Worm (Caenorhabditis elegans) whole organism, mixed stage, embryonic: Measurements from ENCODE around the gene T07A9.14.

Experiments used
- M03D4.4 ChIP-seq: sonication (generic microtip); optimal IDR thresholded peaks from 2 replicates; lab custom pipeline; 2017; ENCODE audit warnings: mild to moderate bottlenecking, missing genetic modification characterization, missing compliant biosample characterization
- bed-3 ChIP-seq: fragments of 200-800 bp; sonication (Bioruptor generic); optimal IDR thresholded peaks from 3 replicates; lab custom pipeline; 2018; ENCODE audit warnings: mild to moderate bottlenecking, missing genetic modification characterization, moderate library complexity, missing compliant biosample characterization
- blmp-1 ChIP-seq: fragments of 150-350 bp; optimal IDR thresholded peaks from 2 replicates; lab custom pipeline; 2014; ENCODE audit warnings: missing biosample characterization, missing genetic modification characterization
- ceh-39 ChIP-seq: fragments of 150-350 bp; optimal IDR thresholded peaks from 2 replicates; lab custom pipeline; 2014; ENCODE audit warnings: missing biosample characterization, missing genetic modification characterization
- ceh-43 ChIP-seq: fragments of 200-800 bp; sonication (Bioruptor generic); optimal IDR thresholded peaks from 2 replicates; lab custom pipeline; 2018; ENCODE audit warnings: mild to moderate bottlenecking, missing genetic modification characterization, moderate library complexity, missing compliant biosample characterization
- ceh-83 ChIP-seq: fragments of 200-800 bp; sonication (Bioruptor generic); optimal IDR thresholded peaks from 2 replicates; lab custom pipeline; 2018; ENCODE audit warnings: mild to moderate bottlenecking, missing genetic modification characterization, missing compliant biosample characterization
- ces-1 ChIP-seq: fragments of 150-350 bp; optimal IDR thresholded peaks from 2 replicates; lab custom pipeline; 2014; ENCODE audit warnings: missing biosample characterization, missing genetic modification reagents, missing genetic modification characterization
- cnd-1 ChIP-seq: fragments of 200-800 bp; sonication (Bioruptor generic); optimal IDR thresholded peaks from 2 replicates; lab custom pipeline; 2018; ENCODE audit warnings: mild to moderate bottlenecking, missing genetic modification characterization, missing compliant biosample characterization
- drap-1 ChIP-seq: fragments of 200-800 bp; sonication (Bioruptor generic); optimal IDR thresholded peaks from 3 replicates; lab custom pipeline; 2018; ENCODE audit warnings: mild to moderate bottlenecking, missing genetic modification characterization, missing compliant biosample characterization
- elt-3 ChIP-seq: fragments of 150-350 bp; optimal IDR thresholded peaks from 2 replicates; lab custom pipeline; 2014; ENCODE audit warnings: missing biosample characterization, missing genetic modification characterization
- flh-1 ChIP-seq: fragments of 200-800 bp; sonication (Bioruptor generic); optimal IDR thresholded peaks from 2 replicates; lab custom pipeline; 2018; ENCODE audit warnings: mild to moderate bottlenecking, missing genetic modification characterization, moderate library complexity, missing compliant biosample characterization
- ham-2 ChIP-seq: fragments of 200-800 bp; sonication (Bioruptor generic); optimal IDR thresholded peaks from 2 replicates; lab custom pipeline; 2018; ENCODE audit warnings: mild to moderate bottlenecking, missing genetic modification characterization, missing compliant biosample characterization
- hlh-1 ChIP-seq: fragments of 150-350 bp; optimal IDR thresholded peaks from 2 replicates; lab custom pipeline; 2014; ENCODE audit warnings: missing biosample characterization, missing genetic modification reagents, missing genetic modification characterization
- lin-13 ChIP-seq: fragments of 150-350 bp; optimal IDR thresholded peaks from 2 replicates; lab custom pipeline; 2014; ENCODE audit warnings: missing biosample characterization, missing genetic modification characterization
- lin-32 ChIP-seq: fragments of 200-800 bp; sonication (Bioruptor generic); optimal IDR thresholded peaks from 2 replicates; lab custom pipeline; 2018; ENCODE audit warnings: mild to moderate bottlenecking, missing genetic modification characterization, missing compliant biosample characterization
- lsy-2 ChIP-seq: fragments of 150-350 bp; optimal IDR thresholded peaks from 2 replicates; lab custom pipeline; 2014; ENCODE audit warnings: missing biosample characterization, missing genetic modification characterization
- mab-5 ChIP-seq: fragments of 150-350 bp; optimal IDR thresholded peaks from 2 replicates; lab custom pipeline; 2014; ENCODE audit warnings: missing biosample characterization, missing genetic modification characterization
- mep-1 ChIP-seq: fragments of 150-350 bp; optimal IDR thresholded peaks from 2 replicates; lab custom pipeline; 2017; ENCODE audit warnings: missing biosample characterization, missing genetic modification reagents, missing genetic modification characterization, inconsistent platforms
- mls-2 ChIP-seq: sonication (generic microtip); optimal IDR thresholded peaks from 2 replicates; lab custom pipeline; 2016; ENCODE audit warnings: mild to moderate bottlenecking, missing genetic modification characterization, moderate library complexity, missing compliant biosample characterization
- nhr-12 ChIP-seq: fragments of 150-350 bp; optimal IDR thresholded peaks from 2 replicates; lab custom pipeline; 2014; ENCODE audit warnings: missing biosample characterization, missing genetic modification characterization
- nhr-237 ChIP-seq: fragments of 150-350 bp; optimal IDR thresholded peaks from 2 replicates; lab custom pipeline; 2014; ENCODE audit warnings: missing biosample characterization, missing genetic modification characterization
- pha-4 ChIP-seq: fragments of 150-350 bp; optimal IDR thresholded peaks from 2 replicates; lab custom pipeline; 2018; ENCODE audit warnings: missing biosample characterization, missing genetic modification reagents, missing genetic modification characterization
- sem-2 ChIP-seq: fragments of 200-800 bp; sonication (Bioruptor generic); optimal IDR thresholded peaks from 2 replicates; lab custom pipeline; 2018; ENCODE audit warnings: mild to moderate bottlenecking, missing genetic modification characterization, missing compliant biosample characterization
- snpc-4 ChIP-seq: fragments of 150-350 bp; optimal IDR thresholded peaks from 2 replicates; lab custom pipeline; 2014; ENCODE audit warnings: missing biosample characterization, missing genetic modification characterization
- sptf-1 ChIP-seq: sonication (generic microtip); optimal IDR thresholded peaks from 2 replicates; lab custom pipeline; 2017; ENCODE audit warnings: mild to moderate bottlenecking, missing genetic modification characterization, moderate library complexity, missing compliant biosample characterization
- tbx-8 ChIP-seq: fragments of 200-800 bp; sonication (Bioruptor generic); optimal IDR thresholded peaks from 2 replicates; lab custom pipeline; 2018; ENCODE audit warnings: mild to moderate bottlenecking, missing genetic modification characterization, moderate library complexity, missing compliant biosample characterization
- unc-120 ChIP-seq: sonication (generic microtip); optimal IDR thresholded peaks from 2 replicates; lab custom pipeline; 2017; ENCODE audit warnings: missing genetic modification characterization, missing compliant biosample characterization; ENCODE audit not compliant: poor library complexity, severe bottlenecking
- unc-39 ChIP-seq: fragments of 150-350 bp; optimal IDR thresholded peaks from 2 replicates; lab custom pipeline; 2014; ENCODE audit warnings: missing biosample characterization, missing genetic modification characterization
- unc-62 ChIP-seq: fragments of 150-350 bp; optimal IDR thresholded peaks from 2 replicates; lab custom pipeline; 2014; ENCODE audit warnings: missing biosample characterization, missing genetic modification reagents, missing genetic modification characterization
- zip-8 ChIP-seq: fragments of 150-350 bp; optimal IDR thresholded peaks from 2 replicates; lab custom pipeline; 2014; ENCODE audit warnings: missing biosample characterization, missing genetic modification characterization
- ztf-11 ChIP-seq: fragments of 150-350 bp; optimal IDR thresholded peaks from 2 replicates; lab custom pipeline; 2014; ENCODE audit warnings: missing biosample characterization, missing genetic modification characterization

The T07A9.14 gene

ce11 chrIV:383135-383731 lies 3.3 kb upstream of the T07A9.14 start, which contains the start of gene spl-1:
spl-1 (minus strand) TSS chrIV:383185.
- no peak for TF ChIP-seq unc-39 (tag; lab: Kevin White, UChicago)
- TF ChIP-seq ceh-43 (GFP tag; lab: Kevin White, UChicago), result no peak
- TF ChIP-seq tbx-8 (GFP tag; lab: Kevin White, UChicago), result no peak
- TF ChIP-seq cnd-1 (tag; lab: Kevin White, UChicago), result no peak
- TF ChIP-seq ham-2 (GFP tag; lab: Kevin White, UChicago), result no peak
- TF ChIP-seq nhr-237 (tag; lab: Kevin White, UChicago), result no peak
- no peak for TF ChIP-seq unc-62
- TF ChIP-seq mep-1 (tag; lab: Kevin White, UChicago), result no peak
- TF ChIP-seq blmp-1 (tag; lab: Kevin White, UChicago), result no peak
- no peak for TF ChIP-seq mab-5
- no peak for TF ChIP-seq lin-13
- no peak for TF ChIP-seq zip-8 (tag; lab: Kevin White, UChicago)
- no peak for TF ChIP-seq drap-1 (GFP tag; lab: Kevin White, UChicago)

ce11 chrIV:385150-385937 lies 1.2 kb upstream of the T07A9.14 start, which contains the start of gene rps-24:
rps-24 (plus strand) TSS chrIV:385887.
- TF ChIP-seq nhr-237 (tag; lab: Kevin White, UChicago) (peak; percentile 90), ceh-43 (GFP tag; lab: Kevin White, UChicago) (peak; percentile 41), mls-2 (tag; lab: Kevin White, UChicago) (peak; percentile 84), tbx-8 (GFP tag; lab: Kevin White, UChicago) (peak; percentile 30), ztf-11 (tag; lab: Kevin White, UChicago) (peak; percentile 21), ceh-83 (GFP tag; lab: Kevin White, UChicago) (peak; percentile 17), unc-120 (peak; percentile 87), lin-32 (GFP tag; lab: Kevin White, UChicago) (peak; percentile 9), bed-3 (GFP tag; lab: Kevin White, UChicago) (peak; percentile 23), drap-1 (GFP tag; lab: Kevin White, UChicago) (peak; percentile 74), cnd-1 (tag; lab: Kevin White, UChicago) (peak; percentile 74), mep-1 (tag; lab: Kevin White, UChicago) (peak; percentile 94), ceh-39 (tag; lab: Kevin White, UChicago) (peak; percentile 77), unc-62 (peak; percentile 13), sptf-1 (tag; lab: Kevin White, UChicago) (peak; percentile 88), mab-5 (peak; percentile 8), ces-1 (GFP tag; lab: Kevin White, UChicago) (peak; percentile 85), lin-13 (peak; percentile 91), hlh-1 (tag; lab: Kevin White, UChicago) (peak; percentile 61), ham-2 (GFP tag; lab: Kevin White, UChicago) (peak; percentile 56), M03D4.4 (tag; lab: Kevin White, UChicago) (peak; percentile 61), sem-2 (peak; percentile 29), lsy-2 (tag; lab: Kevin White, UChicago) (peak; percentile 88), pha-4 (tag; lab: Kevin White, UChicago) (peak; percentile 87)

ce11 chrIV:387283-388048 lies 967 bp downstream of the T07A9.14 start:
- TF ChIP-seq lsy-2 (tag; lab: Kevin White, UChicago) (no peak), unc-120 (no peak), ces-1 (GFP tag; lab: Kevin White, UChicago) (no peak), sem-2 (no peak), snpc-4 (tag; lab: Kevin White, UChicago) (no peak), ceh-43 (GFP tag; lab: Kevin White, UChicago) (no peak), mab-5 (no peak), flh-1 (no peak), elt-3 (tag; lab: Kevin White, UChicago) (no peak), mep-1 (tag; lab: Kevin White, UChicago) (no peak), unc-62 (no peak), nhr-237 (tag; lab: Kevin White, UChicago) (no peak), blmp-1 (tag; lab: Kevin White, UChicago) (no peak), hlh-1 (tag; lab: Kevin White, UChicago) (no peak), ceh-39 (tag; lab: Kevin White, UChicago) (no peak), cnd-1 (tag; lab: Kevin White, UChicago) (no peak), ztf-11 (tag; lab: Kevin White, UChicago) (no peak), nhr-12 (no peak), lin-32 (GFP tag; lab: Kevin White, UChicago) (no peak)
- TF ChIP-seq, all 35 proteins: peak for 0
